Worm (Caenorhabditis elegans) whole organism, mixed stage, embryonic: ENCODE data around the gene irld-55.

Source experiments
- bed-3 ChIP-seq: fragments of 200-800 bp; sonication (Bioruptor generic); optimal IDR thresholded peaks from 3 replicates; lab custom pipeline; 2018; ENCODE audit warnings: mild to moderate bottlenecking, missing genetic modification characterization, moderate library complexity, missing compliant biosample characterization
- elt-3 ChIP-seq: fragments of 150-350 bp; optimal IDR thresholded peaks from 2 replicates; lab custom pipeline; 2014; ENCODE audit warnings: missing biosample characterization, missing genetic modification characterization
- lin-32 ChIP-seq: fragments of 200-800 bp; sonication (Bioruptor generic); optimal IDR thresholded peaks from 2 replicates; lab custom pipeline; 2018; ENCODE audit warnings: mild to moderate bottlenecking, missing genetic modification characterization, missing compliant biosample characterization
- mep-1 ChIP-seq: fragments of 150-350 bp; optimal IDR thresholded peaks from 2 replicates; lab custom pipeline; 2017; ENCODE audit warnings: missing biosample characterization, missing genetic modification reagents, missing genetic modification characterization, inconsistent platforms
- unc-39 ChIP-seq: fragments of 150-350 bp; optimal IDR thresholded peaks from 2 replicates; lab custom pipeline; 2014; ENCODE audit warnings: missing biosample characterization, missing genetic modification characterization
- unc-62 ChIP-seq: fragments of 150-350 bp; optimal IDR thresholded peaks from 2 replicates; lab custom pipeline; 2014; ENCODE audit warnings: missing biosample characterization, missing genetic modification reagents, missing genetic modification characterization
- zip-8 ChIP-seq: fragments of 150-350 bp; optimal IDR thresholded peaks from 2 replicates; lab custom pipeline; 2014; ENCODE audit warnings: missing biosample characterization, missing genetic modification characterization

DNA sequence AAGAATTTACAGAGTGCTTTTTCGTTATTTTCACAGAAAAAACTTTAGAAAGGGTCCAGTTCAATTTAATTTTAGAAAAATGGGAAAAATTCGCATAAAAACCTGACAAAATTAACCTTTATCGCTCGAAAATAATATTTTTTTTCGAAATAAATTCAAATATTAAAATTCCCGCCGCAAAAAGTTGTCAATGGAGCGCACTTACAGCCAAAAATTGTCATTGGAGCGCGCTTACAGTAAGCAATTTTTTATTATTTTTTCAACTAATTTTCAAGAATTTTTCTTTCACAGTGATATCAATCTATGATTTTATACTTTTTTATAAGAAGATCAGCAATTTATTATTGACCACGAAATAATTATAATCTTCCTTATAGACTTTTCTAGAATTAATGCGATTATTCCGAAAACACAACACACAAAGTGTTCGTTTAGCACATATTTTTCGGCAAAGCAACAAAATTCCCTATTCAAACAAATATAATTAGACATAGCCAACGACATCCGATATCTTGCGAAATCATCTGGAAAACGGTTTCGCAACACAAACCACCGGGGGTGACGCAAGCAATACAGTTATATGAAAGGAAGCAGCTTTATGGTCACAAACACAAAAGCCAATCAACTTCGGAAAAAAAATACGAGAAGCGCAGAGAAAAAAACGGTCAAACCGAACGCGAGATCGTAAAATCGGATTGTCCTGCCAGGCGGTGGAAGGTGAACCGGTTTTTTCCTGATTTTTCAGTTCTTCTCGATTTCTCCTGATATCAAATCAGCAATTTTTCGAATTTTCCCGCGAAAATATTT, 50.4 kb downstream of the irld-55 start:
- TF ChIP-seq elt-3 (tag; lab: Kevin White, UChicago) (no peak), bed-3 (GFP tag; lab: Kevin White, UChicago) (no peak), mep-1 (tag; lab: Kevin White, UChicago) (no peak), lin-32 (GFP tag; lab: Kevin White, UChicago) (no peak), zip-8 (tag; lab: Kevin White, UChicago) (peak; percentile 25), unc-62 (GFP tag; lab: Kevin White, UChicago) (no peak), unc-39 (tag; lab: Kevin White, UChicago) (no peak)
